Fruit fly (Drosophila melanogaster) whole organism, embryonic: ENCODE data around the gene CG5435.

ENCODE experiments used
- Antp ChIP-seq: fragments of 200-800 bp; sonication (Bioruptor generic); optimal IDR thresholded peaks from 3 replicates; lab custom pipeline; 2016; ENCODE audit warnings: missing biosample characterization, missing genetic modification characterization
- Blimp-1 ChIP-seq: fragments of 200-800 bp; sonication (Bioruptor generic); optimal IDR thresholded peaks from 3 replicates; lab custom pipeline; 2018; ENCODE audit warnings: missing biosample characterization, missing genetic modification characterization, mild to moderate bottlenecking, moderate library complexity, missing genetic modification reagents
- CG10209 ChIP-seq: fragments of 200-800 bp; sonication (Bioruptor generic); optimal IDR thresholded peaks from 3 replicates; lab custom pipeline; 2017; ENCODE audit warnings: missing biosample characterization, mild to moderate bottlenecking, missing genetic modification characterization, missing genetic modification reagents
- CG10654 ChIP-seq: fragments of 200-800 bp; sonication (Bioruptor generic); optimal IDR thresholded peaks from 2 replicates; lab custom pipeline; 2016; ENCODE audit warnings: missing biosample characterization, missing genetic modification characterization
- CG11398 ChIP-seq: fragments of 200-800 bp; sonication (Bioruptor generic); optimal IDR thresholded peaks from 2 replicates; lab custom pipeline; 2016; ENCODE audit warnings: missing biosample characterization, missing genetic modification characterization
- CG15479 ChIP-seq: fragments of 200-800 bp; sonication (Bioruptor generic); optimal IDR thresholded peaks from 3 replicates; lab custom pipeline; 2019; ENCODE audit warnings: missing biosample characterization, mild to moderate bottlenecking, missing genetic modification characterization, moderate library complexity
- CG16863 ChIP-seq: fragments of 200-800 bp; sonication (Bioruptor generic); optimal IDR thresholded peaks from 3 replicates; lab custom pipeline; 2016; ENCODE audit warnings: missing biosample characterization, missing genetic modification characterization
- CG2202 ChIP-seq: fragments of 200-800 bp; sonication (Bioruptor generic); optimal IDR thresholded peaks from 2 replicates; lab custom pipeline; 2018; ENCODE audit warnings: missing biosample characterization, mild to moderate bottlenecking, missing genetic modification characterization
- CG2678 ChIP-seq: fragments of 200-800 bp; sonication (Bioruptor generic); optimal IDR thresholded peaks from 3 replicates; lab custom pipeline; 2019; ENCODE audit warnings: missing biosample characterization, mild to moderate bottlenecking, missing genetic modification characterization, moderate library complexity
- CG34422 ChIP-seq: fragments of 200-800 bp; sonication (Bioruptor generic); IDR thresholded peaks from 3 replicates; pipeline ENCODE4 v1.3.6; 2022; ENCODE audit warnings: missing biosample characterization, missing genetic modification characterization
- Doc2 ChIP-seq: fragments of 200-800 bp; sonication (Bioruptor generic); IDR thresholded peaks from 2 replicates; pipeline ENCODE4 v1.3.6; 2022; ENCODE audit warnings: missing biosample characterization, missing genetic modification characterization
- Fer1 ChIP-seq: fragments of 200-800 bp; sonication (Bioruptor generic); optimal IDR thresholded peaks from 2 replicates; lab custom pipeline; 2017; ENCODE audit warnings: missing biosample characterization, mild to moderate bottlenecking, missing genetic modification characterization
- HHEX ChIP-seq: fragments of 200-800 bp; sonication (Bioruptor generic); optimal IDR thresholded peaks from 3 replicates; lab custom pipeline; 2017; ENCODE audit warnings: missing biosample characterization, mild to moderate bottlenecking, missing genetic modification characterization, missing genetic modification reagents
- Hey ChIP-seq: fragments of 200-800 bp; sonication (Bioruptor generic); optimal IDR thresholded peaks from 3 replicates; lab custom pipeline; 2018; ENCODE audit warnings: missing biosample characterization, mild to moderate bottlenecking, missing genetic modification characterization
- Med ChIP-seq: fragments of 200-800 bp; sonication (Bioruptor generic); peaks from one replicate; lab custom pipeline; 2016; ENCODE audit warnings: missing biosample characterization, missing genetic modification characterization, mild to moderate bottlenecking, inconsistent platforms, moderate library complexity
- Meics ChIP-seq: fragments of 200-800 bp; sonication (Bioruptor generic); optimal IDR thresholded peaks from 2 replicates; lab custom pipeline; 2017; ENCODE audit warnings: missing biosample characterization, mild to moderate bottlenecking, missing genetic modification characterization
- Mrtf ChIP-seq: fragments of 200-800 bp; sonication (Bioruptor generic); IDR thresholded peaks from 3 replicates; pipeline ENCODE4 v1.3.6; 2022; ENCODE audit warnings: missing biosample characterization, missing genetic modification characterization
- Nf-YB ChIP-seq: fragments of 200-800 bp; sonication (Bioruptor generic); optimal IDR thresholded peaks from 3 replicates; lab custom pipeline; 2019; ENCODE audit warnings: missing biosample characterization, mild to moderate bottlenecking, missing genetic modification characterization, moderate library complexity
- Sin3A ChIP-seq: fragments of >200 bp; optimal IDR thresholded peaks from 2 replicates; lab custom pipeline; 2018
- YL-1 ChIP-seq: fragments of 200-800 bp; sonication (Bioruptor generic); optimal IDR thresholded peaks from 3 replicates; lab custom pipeline; 2017; ENCODE audit warnings: missing biosample characterization, mild to moderate bottlenecking, missing genetic modification characterization
- al ChIP-seq: fragments of 200-800 bp; sonication (Bioruptor generic); IDR thresholded peaks from 2 replicates; pipeline ENCODE4 v1.3.6; 2022; ENCODE audit warnings: missing biosample characterization, missing genetic modification characterization
- ase ChIP-seq: fragments of 200-800 bp; sonication (Bioruptor generic); IDR thresholded peaks from 3 replicates; pipeline ENCODE4 v1.3.6; 2022; ENCODE audit warnings: missing biosample characterization, missing genetic modification characterization
- bab2 ChIP-seq: fragments of 200-800 bp; sonication (Bioruptor generic); optimal IDR thresholded peaks from 2 replicates; lab custom pipeline; 2016; ENCODE audit warnings: missing biosample characterization, missing genetic modification characterization
- cad ChIP-seq: fragments of >200 bp; optimal IDR thresholded peaks from 2 replicates; lab custom pipeline; 2017; ENCODE audit warnings: missing biosample characterization, missing genetic modification characterization
- caup ChIP-seq: fragments of 200-800 bp; sonication (Bioruptor generic); optimal IDR thresholded peaks from 3 replicates; lab custom pipeline; 2017; ENCODE audit warnings: missing biosample characterization, mild to moderate bottlenecking, missing genetic modification characterization, moderate library complexity; ENCODE audit not compliant: severe bottlenecking
- cg ChIP-seq: fragments of 200-800 bp; sonication (Bioruptor generic); optimal IDR thresholded peaks from 3 replicates; lab custom pipeline; 2019; ENCODE audit warnings: missing biosample characterization, mild to moderate bottlenecking, missing genetic modification characterization, moderate library complexity
- corto ChIP-seq: fragments of 200-800 bp; sonication (Bioruptor generic); optimal IDR thresholded peaks from 2 replicates; lab custom pipeline; 2016; ENCODE audit warnings: missing biosample characterization, mild to moderate bottlenecking, missing genetic modification characterization, moderate library complexity
- da ChIP-seq: fragments of 200-800 bp; sonication (Bioruptor generic); optimal IDR thresholded peaks from 2 replicates; lab custom pipeline; 2016; ENCODE audit warnings: missing biosample characterization, missing genetic modification characterization
- exex ChIP-seq: fragments of 200-800 bp; sonication (Bioruptor generic); optimal IDR thresholded peaks from 4 replicates; lab custom pipeline; 2018; ENCODE audit warnings: missing biosample characterization, mild to moderate bottlenecking, missing genetic modification characterization, moderate library complexity
- fru ChIP-seq: fragments of >200 bp; optimal IDR thresholded peaks from 2 replicates; lab custom pipeline; 2017
- grn ChIP-seq: fragments of 200-800 bp; sonication (Bioruptor generic); optimal IDR thresholded peaks from 3 replicates; lab custom pipeline; 2017; ENCODE audit warnings: missing biosample characterization, missing genetic modification characterization
- hbn ChIP-seq: fragments of 200-800 bp; sonication (Bioruptor generic); IDR thresholded peaks from 2 replicates; pipeline ENCODE4 v1.3.6; 2022; ENCODE audit warnings: missing biosample characterization, missing genetic modification characterization; ENCODE audit not compliant: partially characterized antibody
- hth ChIP-seq: fragments of >200 bp; optimal IDR thresholded peaks from 2 replicates; lab custom pipeline; 2017; ENCODE audit warnings: inconsistent platforms
- ind ChIP-seq: fragments of 200-800 bp; sonication (Bioruptor generic); optimal IDR thresholded peaks from 3 replicates; lab custom pipeline; 2016; ENCODE audit warnings: missing biosample characterization, missing genetic modification characterization
- lov ChIP-seq, 2 experiments: fragments of 200-800 bp in 1 of 2; fragments of >200 bp in 1 of 2; sonication (Bioruptor generic) in 1 of 2; IDR thresholded peaks in 1 of 2; optimal IDR thresholded peaks in 1 of 2; 2 replicates in 1 of 2; 3 replicates in 1 of 2; pipeline versions ENCODE4 v1.3.6 to Lab custom; 2017 to 2022; ENCODE audit warnings: missing biosample characterization in 1 of 2, missing genetic modification characterization in 1 of 2
- mld ChIP-seq: fragments of 200-800 bp; sonication (Bioruptor generic); IDR thresholded peaks from 3 replicates; pipeline ENCODE4 v1.3.6; 2022; ENCODE audit warnings: missing biosample characterization, missing genetic modification characterization; ENCODE audit not compliant: partially characterized antibody
- nom ChIP-seq: fragments of 200-800 bp; sonication (Bioruptor generic); optimal IDR thresholded peaks from 2 replicates; lab custom pipeline; 2017; ENCODE audit warnings: missing biosample characterization, missing genetic modification characterization, mild to moderate bottlenecking, moderate library complexity, missing genetic modification reagents
- odd ChIP-seq: fragments of 200-800 bp; sonication (Bioruptor generic); optimal IDR thresholded peaks from 2 replicates; lab custom pipeline; 2017; ENCODE audit warnings: missing biosample characterization, mild to moderate bottlenecking, missing genetic modification characterization
- sd ChIP-seq: fragments of 200-800 bp; sonication (Bioruptor generic); optimal IDR thresholded peaks from 3 replicates; lab custom pipeline; 2018; ENCODE audit warnings: missing biosample characterization, mild to moderate bottlenecking, missing genetic modification characterization, moderate library complexity
- sens ChIP-seq: fragments of 200-800 bp; sonication (Bioruptor generic); peaks from one replicate; lab custom pipeline; 2016; ENCODE audit warnings: missing biosample characterization, missing genetic modification characterization
- sens-2 ChIP-seq: fragments of 200-800 bp; sonication (Bioruptor generic); IDR thresholded peaks from 2 replicates; pipeline ENCODE4 v1.3.6; 2022; ENCODE audit warnings: missing biosample characterization, missing genetic modification characterization
- tll ChIP-seq, 2 experiments: fragments of 200-800 bp in 1 of 2; fragments of >200 bp in 1 of 2; sonication (Bioruptor generic) in 1 of 2; optimal IDR thresholded peaks; 2 replicates each; lab custom pipeline; 2017 to 2019; ENCODE audit warnings: missing biosample characterization in 2 of 2, missing genetic modification characterization in 2 of 2, mild to moderate bottlenecking in 1 of 2, moderate library complexity in 1 of 2
- toy ChIP-seq: fragments of 200-800 bp; sonication (Bioruptor generic); IDR thresholded peaks from 2 replicates; pipeline ENCODE4 v1.3.6; 2022; ENCODE audit warnings: missing biosample characterization, missing genetic modification characterization
- vvl ChIP-seq: fragments of 200-800 bp; sonication (Bioruptor generic); IDR thresholded peaks from 2 replicates; pipeline ENCODE4 v1.3.6; 2022; ENCODE audit warnings: missing biosample characterization, missing genetic modification characterization

Gene CG5435

DNA sequence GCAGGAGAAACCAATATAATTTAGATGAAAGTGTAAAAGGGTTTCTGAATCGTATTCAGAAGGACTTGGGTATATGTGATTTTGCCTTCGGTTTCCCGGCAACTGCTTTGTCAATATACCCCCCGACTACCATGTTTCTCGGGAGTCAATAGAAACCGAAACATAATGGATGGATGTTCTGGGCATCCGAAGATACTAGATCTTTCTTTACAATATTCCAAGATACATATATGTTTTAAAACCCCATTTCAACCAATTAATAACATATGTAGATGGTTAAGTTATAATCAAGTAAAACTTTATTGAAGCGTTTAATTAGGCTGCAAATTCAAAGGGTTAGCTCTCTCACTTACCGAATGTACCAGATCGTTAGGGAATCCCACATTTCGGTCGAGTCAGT is at the start of gene CG5435:
Gene CG5435 (minus strand): TSS at position 101 of the 400 bp plus-strand sequence.
- TF ChIP-seq toy (GFP tag; lab: Robert Waterston, UW): no peak
- TF ChIP-seq, all 482 proteins: peak for 0

DNA sequence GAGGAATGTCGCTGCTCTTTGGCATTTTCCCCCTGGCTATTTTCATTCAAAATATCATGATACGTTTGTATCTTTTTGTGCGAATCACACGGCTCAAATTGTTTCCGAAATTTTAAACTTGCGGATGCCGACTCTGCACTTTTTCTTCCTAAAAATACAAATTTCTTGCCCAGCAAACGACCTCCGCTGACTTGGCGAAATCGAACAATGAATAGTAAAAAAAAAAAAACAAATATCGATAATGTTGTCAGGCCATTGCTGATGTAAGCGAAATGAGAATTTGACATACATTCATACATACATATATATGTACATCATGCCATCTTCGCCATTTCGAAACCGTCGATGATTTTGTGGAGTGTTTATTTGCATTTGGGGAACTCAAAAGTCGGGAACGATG is 49.3 kb upstream of the CG5435 start:
- TF ChIP-seq sd (tag; lab: Kevin White, UChicago) (peak; percentile 48), hbn (no peak)

DNA sequence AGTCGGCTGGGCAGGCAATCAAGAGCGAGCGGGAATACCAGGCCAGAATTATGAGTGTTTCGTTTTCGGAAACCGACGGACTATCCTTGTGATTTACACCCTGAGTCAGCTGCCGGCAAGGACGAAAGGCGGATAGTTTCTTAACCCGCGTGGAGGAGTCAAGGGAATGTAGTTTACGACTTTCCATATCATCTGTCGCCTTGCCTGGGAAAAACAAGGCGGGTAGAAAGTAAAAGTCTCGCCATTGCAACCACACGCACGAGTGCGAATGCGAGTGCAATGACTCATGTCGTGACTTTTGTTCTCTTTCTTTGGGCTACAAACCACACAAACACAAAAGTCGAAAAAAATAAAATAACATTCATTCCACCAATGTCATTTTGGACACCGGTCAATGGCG is 47.8 kb upstream of the CG5435 start:
- TF ChIP-seq Blimp-1: peak; percentile 20
- peak; percentile 22 for TF ChIP-seq CG15479 (GFP tag; lab: Kevin White, UChicago)
- peak; percentile 46 for TF ChIP-seq sens (GFP tag; lab: Kevin White, UChicago)
- TF ChIP-seq cad (GFP tag; lab: Kevin White, UChicago): peak; percentile 75
- TF ChIP-seq caup (GFP tag; lab: Kevin White, UChicago): no peak
- no peak for TF ChIP-seq CG16863
- TF ChIP-seq CG10654 (GFP tag; lab: Kevin White, UChicago): no peak
- TF ChIP-seq tll (GFP tag; optimal IDR thresholded peaks at IDR 0.05; lab: Kevin White, UChicago): peak in 1 of 2 experiments; percentile 91
- no peak for TF ChIP-seq CG2678 (tag; lab: Kevin White, UChicago)
- TF ChIP-seq, all 482 proteins: peak for 5

DNA sequence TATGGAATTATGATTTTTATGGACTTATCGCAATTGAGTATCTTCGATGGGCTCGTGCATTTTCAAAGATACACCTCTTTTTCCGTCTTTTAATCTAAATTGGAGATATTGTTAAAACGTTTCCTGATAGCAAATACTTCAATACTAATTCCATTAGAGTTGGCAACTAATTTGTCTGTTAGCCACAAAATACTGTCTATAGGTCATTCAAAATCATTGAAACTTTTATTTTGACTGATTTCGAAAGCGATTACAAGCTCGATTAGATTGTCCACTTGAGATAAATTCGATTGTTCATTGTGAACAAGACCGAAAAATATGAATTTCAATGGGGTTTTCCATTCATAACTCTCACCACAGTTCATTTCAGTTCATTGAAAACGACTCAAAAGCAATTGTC is 45.4 kb upstream of the CG5435 start:
- TF ChIP-seq grn (GFP tag; lab: Kevin White, UChicago) (peak; percentile 75), exex (tag; lab: Kevin White, UChicago) (peak; percentile 69), ind (GFP tag; lab: Kevin White, UChicago) (no peak)

DNA sequence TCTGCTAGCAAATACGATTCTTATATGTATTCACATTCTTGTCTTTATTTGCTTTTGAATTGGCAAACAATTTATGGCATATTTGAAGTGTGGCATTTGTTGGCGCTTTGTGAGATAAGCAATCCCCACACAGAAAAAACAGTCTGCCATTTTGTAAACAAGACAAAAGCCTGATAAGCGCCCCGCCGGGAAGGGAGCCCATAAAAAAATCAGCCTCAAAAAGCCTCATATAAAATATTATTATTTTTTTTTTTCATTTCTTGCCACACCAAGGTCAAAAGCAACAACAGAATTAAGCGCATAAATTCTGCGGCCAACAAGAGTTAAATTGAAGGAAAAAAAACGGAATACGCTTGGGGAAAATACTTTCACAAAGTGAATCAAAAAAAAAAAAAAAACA is 44.6 kb upstream of the CG5435 start:
- peak; percentile 17 for TF ChIP-seq CG11398 (GFP tag; lab: Kevin White, UChicago)
- no peak for TF ChIP-seq Mrtf (GFP tag; lab: Robert Waterston, UW)
- no peak for TF ChIP-seq CG2202 (tag; lab: Kevin White, UChicago)
- peak; percentile 42 for TF ChIP-seq odd (GFP tag; lab: Kevin White, UChicago)
- peak; percentile 86 for TF ChIP-seq Med
- TF ChIP-seq CG34422 (GFP tag; lab: Robert Waterston, UW): no peak
- peak; percentile 56 for TF ChIP-seq Meics (GFP tag; lab: Kevin White, UChicago)
- TF ChIP-seq Hey: peak; percentile 16
- no peak for TF ChIP-seq Antp (GFP tag; lab: Kevin White, UChicago)
- TF ChIP-seq nom: peak; percentile 28
- no peak for TF ChIP-seq Sin3A (lab: Kevin White, UChicago)
- no peak for TF ChIP-seq fru (lab: Kevin White, UChicago)
- no peak for TF ChIP-seq YL-1 (GFP tag; lab: Kevin White, UChicago)
- no peak for TF ChIP-seq Doc2 (GFP tag; lab: Robert Waterston, UW)
- no peak for TF ChIP-seq ase
- no peak for TF ChIP-seq da (GFP tag; lab: Kevin White, UChicago)
- TF ChIP-seq Fer1 (GFP tag; lab: Kevin White, UChicago): peak; percentile 74
- TF ChIP-seq cg (GFP tag; lab: Kevin White, UChicago): no peak
- TF ChIP-seq al (GFP tag; lab: Robert Waterston, UW): no peak
- no peak for TF ChIP-seq bab2 (GFP tag; lab: Kevin White, UChicago)
- peak; percentile 34 for TF ChIP-seq corto (GFP tag; lab: Kevin White, UChicago)
- TF ChIP-seq HHEX (GFP tag; lab: Kevin White, UChicago): peak; percentile 59
- TF ChIP-seq mld (GFP tag; lab: Robert Waterston, UW): no peak
- TF ChIP-seq Nf-YB: no peak
- no peak for TF ChIP-seq hth (lab: Kevin White, UChicago)
- peak; percentile 49 for TF ChIP-seq CG10209
- 0 out of 2 replicates have a peak, but pooled peaks have one; percentile 19 for TF ChIP-seq vvl (GFP tag; lab: Robert Waterston, UW)
- no peak for TF ChIP-seq lov (optimal IDR thresholded peaks at IDR 0.05; lab: Kevin White, UChicago)
- TF ChIP-seq lov (GFP tag; IDR thresholded peaks at IDR 0.05; lab: Robert Waterston, UW): no peak
- peak; percentile 18; the same call in 1 of the 2 replicates for TF ChIP-seq sens-2 (GFP tag; lab: Robert Waterston, UW)
